Worm (Caenorhabditis elegans) whole organism, midembryonic: ENCODE measurements around the gene che-7.

ENCODE experiments used
- med-1 ChIP-seq: sonication (generic microtip); optimal IDR thresholded peaks from 2 replicates; lab custom pipeline; 2017; ENCODE audit warnings: missing genetic modification characterization, mild to moderate bottlenecking, missing compliant biosample characterization, antibody characterized with exemption, missing genetic modification reagents; ENCODE audit not compliant: insufficient read depth
- tab-1 ChIP-seq: fragments of 200-800 bp; sonication (Bioruptor generic); IDR thresholded peaks from 2 replicates; pipeline ENCODE4 v1.3.6; 2022; ENCODE audit warnings: missing genetic modification characterization, missing compliant biosample characterization

- no peak for TF ChIP-seq tab-1 (GFP tag; lab: Robert Waterston, UW)
- TF ChIP-seq med-1: no peak
Measured at ce11 chrV:8016928-8017327, 47.9 kb upstream of the che-7 start, which contains the start of gene sptl-2.
